Worm (Caenorhabditis elegans) whole organism, L4/young adult: ENCODE data around the gene cdd-2.

Experiments used
- W03F9.2 ChIP-seq: fragments of 150-350 bp; optimal IDR thresholded peaks from 2 replicates; lab custom pipeline; 2014; ENCODE audit warnings: missing biosample characterization, missing genetic modification characterization
- dao-5 ChIP-seq: sonication (generic microtip); optimal IDR thresholded peaks from 2 replicates; lab custom pipeline; 2016; ENCODE audit warnings: missing genotype, missing genetic modification characterization, moderate library complexity, missing compliant biosample characterization
- him-1 ChIP-seq: sonication (generic microtip); optimal IDR thresholded peaks from 2 replicates; lab custom pipeline; 2016; ENCODE audit warnings: missing genotype, missing genetic modification reagents, missing genetic modification characterization, missing compliant biosample characterization

DNA sequence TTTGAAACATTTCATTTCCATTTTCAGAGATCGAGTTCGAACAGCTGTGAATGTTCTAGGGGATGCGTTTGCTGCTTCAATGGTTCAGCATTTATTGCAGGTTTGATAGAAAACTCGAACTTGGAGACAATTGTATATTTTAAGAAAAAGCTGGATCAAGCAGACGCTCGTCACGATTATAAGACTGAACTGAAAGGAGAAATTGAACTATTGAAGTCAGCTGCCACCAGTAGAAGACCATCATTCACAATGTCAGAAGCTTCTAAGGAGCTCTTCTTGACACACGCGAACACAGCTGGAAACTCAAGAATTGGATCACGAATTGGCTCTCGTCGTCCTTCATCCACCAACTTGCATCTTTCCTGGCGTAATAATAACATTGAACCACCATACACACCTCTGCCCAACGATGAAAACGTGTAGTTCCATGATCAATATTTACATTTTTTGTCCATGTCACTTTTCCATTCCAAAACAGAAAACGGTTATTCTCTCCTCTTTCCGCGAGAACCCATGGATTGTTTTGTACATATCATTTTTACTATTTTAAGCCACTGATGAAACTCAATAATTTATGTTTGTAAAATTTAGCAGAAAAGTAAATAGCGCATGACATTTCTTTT, 41.7 kb downstream of the cdd-2 start:
- TF ChIP-seq dao-5 (no peak), W03F9.2 (no peak), him-1 (tag; lab: Kevin White, UChicago) (no peak)
